Fruit fly (Drosophila melanogaster) whole organism, prepupa: ENCODE results near the gene Rev1.

Source experiments
- Blimp-1 ChIP-seq: fragments of 200-800 bp; sonication (Bioruptor generic); optimal IDR thresholded peaks from 3 replicates; lab custom pipeline; 2017; ENCODE audit warnings: missing biosample characterization, missing genetic modification characterization, mild to moderate bottlenecking, moderate library complexity, missing genetic modification reagents
- CG10631 ChIP-seq: fragments of 200-800 bp; sonication (Bioruptor generic); optimal IDR thresholded peaks from 2 replicates; lab custom pipeline; 2016; ENCODE audit warnings: missing biosample characterization, missing genetic modification characterization
- CG10669 ChIP-seq: fragments of 200-800 bp; sonication (Bioruptor generic); optimal IDR thresholded peaks from 3 replicates; lab custom pipeline; 2018; ENCODE audit warnings: missing biosample characterization, mild to moderate bottlenecking, missing genetic modification characterization, moderate library complexity
- CG11294 ChIP-seq: fragments of 200-800 bp; sonication (Bioruptor generic); IDR thresholded peaks from 2 replicates; pipeline ENCODE4 v1.3.6; 2022; ENCODE audit warnings: missing biosample characterization, missing genetic modification characterization
- CG11762 ChIP-seq: fragments of 200-800 bp; sonication (Bioruptor generic); optimal IDR thresholded peaks from 3 replicates; lab custom pipeline; 2016; ENCODE audit warnings: missing biosample characterization, missing genetic modification characterization; ENCODE audit not compliant: insufficient read depth
- CG11902 ChIP-seq: fragments of 200-800 bp; sonication (Bioruptor generic); optimal IDR thresholded peaks from 3 replicates; lab custom pipeline; 2016; ENCODE audit warnings: missing biosample characterization, missing genetic modification characterization
- CG15336 ChIP-seq: fragments of 200-800 bp; sonication (Bioruptor generic); IDR thresholded peaks from 2 replicates; pipeline ENCODE4 v1.3.6; 2022; ENCODE audit warnings: missing biosample characterization, missing genetic modification characterization
- CG3032 ChIP-seq: fragments of 200-800 bp; optimal IDR thresholded peaks from 2 replicates; lab custom pipeline; 2019; ENCODE audit warnings: missing biosample characterization, mild to moderate bottlenecking, missing genetic modification characterization, moderate library complexity
- CG31627 ChIP-seq: fragments of 200-800 bp; sonication (Bioruptor generic); optimal IDR thresholded peaks from 3 replicates; lab custom pipeline; 2016; ENCODE audit warnings: missing biosample characterization, missing genetic modification characterization
- CG32006 ChIP-seq: fragments of 200-800 bp; sonication (Bioruptor generic); optimal IDR thresholded peaks from 3 replicates; lab custom pipeline; 2017; ENCODE audit warnings: missing biosample characterization, mild to moderate bottlenecking, missing genetic modification characterization
- CG34406 ChIP-seq: fragments of 200-800 bp; sonication (Bioruptor generic); optimal IDR thresholded peaks from 3 replicates; lab custom pipeline; 2016; ENCODE audit warnings: missing biosample characterization, missing genetic modification characterization
- CG4318 ChIP-seq: fragments of 200-800 bp; sonication (Bioruptor generic); optimal IDR thresholded peaks from 3 replicates; lab custom pipeline; 2017; ENCODE audit warnings: missing biosample characterization, mild to moderate bottlenecking, missing genetic modification characterization
- CG6163 ChIP-seq: fragments of 200-800 bp; sonication (Bioruptor generic); IDR thresholded peaks from 3 replicates; pipeline ENCODE4 v1.3.6; 2022; ENCODE audit warnings: missing biosample characterization, missing genetic modification characterization
- CG6276 ChIP-seq: fragments of 200-800 bp; sonication (Bioruptor generic); optimal IDR thresholded peaks from 2 replicates; lab custom pipeline; 2017; ENCODE audit warnings: missing biosample characterization, mild to moderate bottlenecking, missing genetic modification characterization
- CG6792 ChIP-seq: fragments of 200-800 bp; sonication (Bioruptor generic); optimal IDR thresholded peaks from 3 replicates; lab custom pipeline; 2016; ENCODE audit warnings: missing biosample characterization, missing genetic modification characterization
- CG6808 ChIP-seq: fragments of 200-800 bp; sonication (Bioruptor generic); optimal IDR thresholded peaks from 3 replicates; lab custom pipeline; 2017; ENCODE audit warnings: missing biosample characterization, missing genetic modification characterization, mild to moderate bottlenecking, moderate library complexity, missing genetic modification reagents
- CG6854 ChIP-seq: fragments of 200-800 bp; sonication (Bioruptor generic); optimal IDR thresholded peaks from 2 replicates; lab custom pipeline; 2017; ENCODE audit warnings: missing biosample characterization, mild to moderate bottlenecking, missing genetic modification characterization
- CG7368 ChIP-seq: fragments of 200-800 bp; sonication (Bioruptor generic); optimal IDR thresholded peaks from 3 replicates; lab custom pipeline; 2016; ENCODE audit warnings: missing biosample characterization, missing genetic modification characterization
- CG8632 ChIP-seq: fragments of 200-800 bp; sonication (Bioruptor generic); optimal IDR thresholded peaks from 3 replicates; lab custom pipeline; 2016; ENCODE audit warnings: missing biosample characterization, missing genetic modification characterization
- CG9139 ChIP-seq: fragments of 200-800 bp; sonication (Bioruptor generic); optimal IDR thresholded peaks from 3 replicates; lab custom pipeline; 2017; ENCODE audit warnings: missing biosample characterization, mild to moderate bottlenecking, missing genetic modification characterization
- Eip75B ChIP-seq: fragments of 200-800 bp; sonication (Bioruptor generic); optimal IDR thresholded peaks from 3 replicates; lab custom pipeline; 2016; ENCODE audit warnings: missing biosample characterization, missing genetic modification characterization
- Eip78C ChIP-seq: fragments of 200-800 bp; sonication (Bioruptor generic); peaks from one replicate; lab custom pipeline; 2016; ENCODE audit warnings: missing biosample characterization, missing genetic modification characterization
- Eip93F ChIP-seq: fragments of 200-800 bp; sonication (Bioruptor generic); optimal IDR thresholded peaks from 2 replicates; lab custom pipeline; 2016; ENCODE audit warnings: missing biosample characterization, mild to moderate bottlenecking, missing genetic modification characterization
- Ets21C ChIP-seq: fragments of 200-800 bp; sonication (Bioruptor generic); optimal IDR thresholded peaks from 3 replicates; lab custom pipeline; 2016; ENCODE audit warnings: missing biosample characterization, missing genetic modification characterization
- Hr38 ChIP-seq: sonication (Bioruptor generic); optimal IDR thresholded peaks from 2 replicates; lab custom pipeline; 2016; ENCODE audit warnings: missing biosample characterization, missing genetic modification characterization
- Hr4 ChIP-seq: fragments of 200-800 bp; sonication (Bioruptor generic); optimal IDR thresholded peaks from 3 replicates; lab custom pipeline; 2016; ENCODE audit warnings: missing biosample characterization, missing genetic modification characterization
- Lpt ChIP-seq: fragments of 200-800 bp; sonication (Bioruptor generic); optimal IDR thresholded peaks from 3 replicates; lab custom pipeline; 2016; ENCODE audit warnings: missing biosample characterization, missing genetic modification characterization
- OdsH ChIP-seq: fragments of 200-800 bp; sonication (Bioruptor generic); optimal IDR thresholded peaks from 3 replicates; lab custom pipeline; 2016; ENCODE audit warnings: missing biosample characterization, missing genetic modification characterization
- Smox ChIP-seq: fragments of 200-800 bp; sonication (Bioruptor generic); optimal IDR thresholded peaks from 3 replicates; lab custom pipeline; 2016; ENCODE audit warnings: missing biosample characterization, missing genetic modification characterization
- Sox14 ChIP-seq: fragments of 200-800 bp; sonication (Bioruptor generic); optimal IDR thresholded peaks from 3 replicates; lab custom pipeline; 2016; ENCODE audit warnings: missing biosample characterization, missing genetic modification characterization
- Sox15 ChIP-seq: fragments of 200-800 bp; sonication (Bioruptor generic); optimal IDR thresholded peaks from 3 replicates; lab custom pipeline; 2016; ENCODE audit warnings: missing biosample characterization, missing genetic modification characterization
- achi ChIP-seq: fragments of 200-800 bp; sonication (Bioruptor generic); optimal IDR thresholded peaks from 3 replicates; lab custom pipeline; 2016; ENCODE audit warnings: missing biosample characterization, missing genetic modification characterization
- acj6 ChIP-seq: fragments of 200-800 bp; sonication (Bioruptor generic); optimal IDR thresholded peaks from 3 replicates; lab custom pipeline; 2016; ENCODE audit warnings: missing biosample characterization, missing genetic modification characterization
- cyc ChIP-seq: fragments of 200-800 bp; sonication (Bioruptor generic); optimal IDR thresholded peaks from 3 replicates; lab custom pipeline; 2016; ENCODE audit warnings: missing biosample characterization, missing genetic modification characterization
- dac ChIP-seq: fragments of 200-800 bp; sonication (Bioruptor generic); optimal IDR thresholded peaks from 2 replicates; lab custom pipeline; 2017; ENCODE audit warnings: missing biosample characterization, mild to moderate bottlenecking, missing genetic modification characterization
- dsx ChIP-seq: fragments of 200-800 bp; optimal IDR thresholded peaks from 3 replicates; lab custom pipeline; 2019; ENCODE audit warnings: missing biosample characterization, mild to moderate bottlenecking, missing genetic modification characterization, moderate library complexity; ENCODE audit not compliant: poor library complexity, severe bottlenecking
- fd85E ChIP-seq: fragments of 200-800 bp; sonication (Bioruptor generic); optimal IDR thresholded peaks from 3 replicates; lab custom pipeline; 2016; ENCODE audit warnings: missing biosample characterization, missing genetic modification characterization
- fkh ChIP-seq: fragments of 200-800 bp; sonication (Bioruptor generic); optimal IDR thresholded peaks from 3 replicates; lab custom pipeline; 2017; ENCODE audit warnings: missing biosample characterization, mild to moderate bottlenecking, missing genetic modification characterization, moderate library complexity
- lz ChIP-seq: fragments of 200-800 bp; sonication (Bioruptor generic); optimal IDR thresholded peaks from 3 replicates; lab custom pipeline; 2016; ENCODE audit warnings: missing biosample characterization, missing genetic modification characterization
- net ChIP-seq: fragments of 200-800 bp; sonication (Bioruptor generic); optimal IDR thresholded peaks from 3 replicates; lab custom pipeline; 2016; ENCODE audit warnings: missing biosample characterization, missing genetic modification characterization
- salr ChIP-seq, 2 experiments: fragments of 200-800 bp; sonication (Bioruptor generic); optimal IDR thresholded peaks; 3 replicates each; lab custom pipeline; 2016 to 2018; ENCODE audit warnings: missing biosample characterization in 2 of 2, missing genetic modification characterization in 2 of 2, mild to moderate bottlenecking in 1 of 2
- spab ChIP-seq: fragments of 200-800 bp; sonication (Bioruptor generic); optimal IDR thresholded peaks from 2 replicates; lab custom pipeline; 2017; ENCODE audit warnings: missing biosample characterization, mild to moderate bottlenecking, missing genetic modification characterization, missing genetic modification reagents
- svp ChIP-seq: fragments of 200-800 bp; sonication (Bioruptor generic); peaks from one replicate; lab custom pipeline; 2016; ENCODE audit warnings: missing biosample characterization, missing genetic modification characterization
- topi ChIP-seq: fragments of 200-800 bp; sonication (Bioruptor generic); optimal IDR thresholded peaks from 3 replicates; lab custom pipeline; 2016; ENCODE audit warnings: missing biosample characterization, missing genetic modification characterization
- vri ChIP-seq: fragments of 200-800 bp; sonication (Bioruptor generic); optimal IDR thresholded peaks from 3 replicates; lab custom pipeline; 2016; ENCODE audit warnings: missing biosample characterization, mild to moderate bottlenecking, missing genetic modification characterization

Rev1 gene

dm6 chr3L:623556-623955 lies 30.6 kb upstream of the Rev1 start (continued):
- TF ChIP-seq acj6: peak; percentile 24
- peak; percentile 49 for TF ChIP-seq svp (GFP tag; lab: Kevin White, UChicago)
- no peak for TF ChIP-seq lz (GFP tag; lab: Kevin White, UChicago)
- TF ChIP-seq dac (GFP tag; lab: Kevin White, UChicago): no peak
- peak; percentile 18 for TF ChIP-seq topi (GFP tag; lab: Kevin White, UChicago)
- peak; percentile 88 for TF ChIP-seq Eip78C (GFP tag; lab: Kevin White, UChicago)
- TF ChIP-seq Ets21C: no peak
- no peak for TF ChIP-seq Sox15 (GFP tag; lab: Kevin White, UChicago)
- TF ChIP-seq CG10631 (GFP tag; lab: Kevin White, UChicago): peak; percentile 30
- TF ChIP-seq Hr38 (GFP tag; lab: Kevin White, UChicago): no peak
- TF ChIP-seq Eip93F: no peak
- peak; percentile 38 for TF ChIP-seq Hr4 (GFP tag; lab: Kevin White, UChicago)
- TF ChIP-seq CG15336 (GFP tag; lab: Robert Waterston, UW): peak; percentile 33; the same call in 1 of the 2 replicates
- peak; percentile 55 for TF ChIP-seq CG32006 (GFP tag; lab: Kevin White, UChicago)
- TF ChIP-seq fkh (GFP tag; lab: Kevin White, UChicago): no peak
- TF ChIP-seq CG11762: no peak
- peak; percentile 32 for TF ChIP-seq CG34406
- no peak for TF ChIP-seq CG9139
- no peak for TF ChIP-seq CG11902 (GFP tag; lab: Kevin White, UChicago)
- TF ChIP-seq vri (GFP tag; lab: Kevin White, UChicago): no peak
- TF ChIP-seq fd85E (GFP tag; lab: Kevin White, UChicago): no peak
- no peak for TF ChIP-seq CG8632 (GFP tag; lab: Kevin White, UChicago)
- TF ChIP-seq CG6163 (GFP tag; lab: Robert Waterston, UW): peak; percentile 63; the same call in 2 of the 3 replicates
- TF ChIP-seq CG11294 (GFP tag; lab: Robert Waterston, UW): peak; percentile 63
- TF ChIP-seq Lpt (GFP tag; lab: Kevin White, UChicago): no peak

dm6 chr3L:624203-624914 lies 29.8 kb upstream of the Rev1 start:
- no peak for TF ChIP-seq Ets21C
- TF ChIP-seq Eip75B (GFP tag; lab: Kevin White, UChicago): no peak
- TF ChIP-seq svp (GFP tag; lab: Kevin White, UChicago): peak; percentile 74
- peak; percentile 26 for TF ChIP-seq fkh (GFP tag; lab: Kevin White, UChicago)
- TF ChIP-seq CG11294 (GFP tag; lab: Robert Waterston, UW): no peak
- TF ChIP-seq CG3032: no peak

- TF ChIP-seq CG15336 (GFP tag; lab: Robert Waterston, UW) (no peak; the same call in 1 of the 2 replicates), CG11902 (GFP tag; lab: Kevin White, UChicago) (no peak), CG6276 (GFP tag; lab: Kevin White, UChicago) (peak; percentile 20), CG6808 (GFP tag; lab: Kevin White, UChicago) (no peak), CG31627 (GFP tag; lab: Kevin White, UChicago) (no peak), achi (GFP tag; lab: Kevin White, UChicago) (no peak), CG6792 (GFP tag; lab: Kevin White, UChicago) (no peak), Hr38 (GFP tag; lab: Kevin White, UChicago) (no peak), spab (GFP tag; lab: Kevin White, UChicago) (no peak), CG7368 (GFP tag; lab: Kevin White, UChicago) (no peak), fd85E (GFP tag; lab: Kevin White, UChicago) (no peak), CG34406 (no peak), OdsH (no peak), CG10669 (GFP tag; lab: Kevin White, UChicago) (no peak), CG6163 (GFP tag; lab: Robert Waterston, UW) (peak; percentile 54; the same call in 2 of the 3 replicates), CG32006 (GFP tag; lab: Kevin White, UChicago) (no peak), net (GFP tag; lab: Kevin White, UChicago) (no peak), CG6854 (GFP tag; lab: Kevin White, UChicago) (no peak), vri (GFP tag; lab: Kevin White, UChicago) (no peak), lz (GFP tag; lab: Kevin White, UChicago) (no peak), Eip78C (GFP tag; lab: Kevin White, UChicago) (no peak), CG4318 (GFP tag; lab: Kevin White, UChicago) (no peak), CG11294 (GFP tag; lab: Robert Waterston, UW) (no peak), Blimp-1 (no peak), Sox14 (GFP tag; lab: Kevin White, UChicago) (no peak), CG8632 (GFP tag; lab: Kevin White, UChicago) (no peak), salr (GFP tag; optimal IDR thresholded peaks at IDR 0.05; lab: Kevin White, UChicago) (no peak), acj6 (no peak), Smox (GFP tag; lab: Kevin White, UChicago) (no peak), Eip93F (no peak), cyc (no peak), dsx (no peak)
These were observed 28.3 kb upstream of the Rev1 start for dm6 chr3L:625899-626298.
